Worm (Caenorhabditis elegans): ENCODE data around the gene warf-1.

Gene warf-1

ce11 chrIV:7679120-7679519 lies 44.5 kb downstream of the warf-1 start (continued):
- TF ChIP-seq fkh-4 (tag; optimal IDR thresholded peaks at IDR 0.05; ENCODE audit: borderline replicate concordance) = no peak
- TF ChIP-seq lin-35 (GFP tag; optimal IDR thresholded peaks at IDR 0.05) = no peak
- no peak for TF ChIP-seq C04F5.9 (tag; optimal IDR thresholded peaks at IDR 0.05)
- no peak for TF ChIP-seq aha-1 (tag; optimal IDR thresholded peaks at IDR 0.05)
- no peak for TF ChIP-seq lin-15B (tag; optimal IDR thresholded peaks at IDR 0.05)
- no peak for TF ChIP-seq Y116A8C.19 (tag; optimal IDR thresholded peaks at IDR 0.05; ENCODE audit: borderline replicate concordance)
- no peak for TF ChIP-seq unc-130 (tag; optimal IDR thresholded peaks at IDR 0.05)
- no peak for TF ChIP-seq nhr-19 (GFP tag; conservative IDR thresholded peaks at IDR 0.05)
- no peak for TF ChIP-seq isw-1 (GFP tag; IDR thresholded peaks at IDR 0.05)
- TF ChIP-seq lin-13 (GFP tag; optimal IDR thresholded peaks at IDR 0.05) = no peak
- no peak for TF ChIP-seq nhr-11 (tag; optimal IDR thresholded peaks at IDR 0.05)
- TF ChIP-seq zip-4 (GFP tag; optimal IDR thresholded peaks at IDR 0.05) = no peak
- no peak for TF ChIP-seq dpl-1 (GFP tag; optimal IDR thresholded peaks at IDR 0.05)
- no peak for TF ChIP-seq irx-1 (tag; optimal IDR thresholded peaks at IDR 0.05)
- TF ChIP-seq nhr-71 (tag; optimal IDR thresholded peaks at IDR 0.05) = no peak
- TF ChIP-seq unc-30 (tag; optimal IDR thresholded peaks at IDR 0.05) = no peak
- no peak for TF ChIP-seq mdl-1 (tag; optimal IDR thresholded peaks at IDR 0.05)
- no peak for TF ChIP-seq ets-5 (GFP tag; IDR thresholded peaks at IDR 0.05)
